Fruit fly (Drosophila melanogaster) whole organism, embryonic: ENCODE measurements around the gene brm.

Experiments
- Bdp1 ChIP-seq: fragments of 200-800 bp; sonication (Bioruptor generic); optimal IDR thresholded peaks from 3 replicates; lab custom pipeline; 2016; ENCODE audit warnings: missing biosample characterization, missing genetic modification characterization
- CG10431 ChIP-seq: fragments of 200-800 bp; sonication (Bioruptor generic); optimal IDR thresholded peaks from 3 replicates; lab custom pipeline; 2018; ENCODE audit warnings: missing biosample characterization, mild to moderate bottlenecking, missing genetic modification characterization
- CG11456 ChIP-seq: fragments of 200-800 bp; sonication (Bioruptor generic); IDR thresholded peaks from 3 replicates; pipeline ENCODE4 v1.3.6; 2022; ENCODE audit warnings: missing biosample characterization, missing genetic modification characterization
- CG11695 ChIP-seq: fragments of 200-800 bp; sonication (Bioruptor generic); IDR thresholded peaks from 3 replicates; pipeline ENCODE4 v1.3.6; 2022; ENCODE audit warnings: missing biosample characterization, missing genetic modification characterization
- CG12769 ChIP-seq: fragments of 200-800 bp; sonication (Bioruptor generic); optimal IDR thresholded peaks from 2 replicates; lab custom pipeline; 2019; ENCODE audit warnings: missing biosample characterization, mild to moderate bottlenecking, missing genetic modification characterization, moderate library complexity
- CG13296 ChIP-seq: fragments of 200-800 bp; sonication (Bioruptor generic); optimal IDR thresholded peaks from 3 replicates; lab custom pipeline; 2018; ENCODE audit warnings: missing biosample characterization, mild to moderate bottlenecking, missing genetic modification characterization
- CG15073 ChIP-seq: fragments of 200-800 bp; sonication (Bioruptor generic); optimal IDR thresholded peaks from 2 replicates; lab custom pipeline; 2016; ENCODE audit warnings: missing biosample characterization, missing genetic modification characterization
- CG17361 ChIP-seq: fragments of 200-800 bp; sonication (Bioruptor generic); IDR thresholded peaks from 3 replicates; pipeline ENCODE4 v1.3.6; 2022; ENCODE audit warnings: missing biosample characterization, missing genetic modification characterization
- CG18619 ChIP-seq: fragments of 200-800 bp; sonication (Bioruptor generic); optimal IDR thresholded peaks from 3 replicates; lab custom pipeline; 2017; ENCODE audit warnings: missing biosample characterization, mild to moderate bottlenecking, missing genetic modification characterization
- CG18764 ChIP-seq: fragments of 200-800 bp; sonication (Bioruptor generic); optimal IDR thresholded peaks from 3 replicates; lab custom pipeline; 2016; ENCODE audit warnings: missing biosample characterization, missing genetic modification characterization
- CG2116 ChIP-seq: fragments of 200-800 bp; sonication (Bioruptor generic); optimal IDR thresholded peaks from 3 replicates; lab custom pipeline; 2018; ENCODE audit warnings: missing biosample characterization, mild to moderate bottlenecking, missing genetic modification characterization
- CG30431 ChIP-seq: fragments of 200-800 bp; sonication (Bioruptor generic); optimal IDR thresholded peaks from 2 replicates; lab custom pipeline; 2017; ENCODE audit warnings: missing biosample characterization, missing genetic modification characterization
- CG4360 ChIP-seq: fragments of 200-800 bp; sonication (Bioruptor generic); IDR thresholded peaks from 2 replicates; pipeline ENCODE4 v1.3.6; 2022; ENCODE audit warnings: missing biosample characterization, missing genetic modification characterization
- CG5245 ChIP-seq: fragments of 200-800 bp; sonication (Bioruptor generic); optimal IDR thresholded peaks from 3 replicates; lab custom pipeline; 2016; ENCODE audit warnings: missing biosample characterization, missing genetic modification characterization
- CG6175 ChIP-seq: fragments of 200-800 bp; sonication (Bioruptor generic); IDR thresholded peaks from 3 replicates; pipeline ENCODE4 v1.3.6; 2022; ENCODE audit warnings: missing biosample characterization, missing genetic modification characterization
- CG8765 ChIP-seq: fragments of 200-800 bp; sonication (Bioruptor generic); IDR thresholded peaks from 2 replicates; pipeline ENCODE4 v1.3.6; 2022; ENCODE audit warnings: missing biosample characterization, missing genetic modification characterization
- Dad ChIP-seq: fragments of 200-800 bp; sonication (Bioruptor generic); optimal IDR thresholded peaks from 3 replicates; lab custom pipeline; 2016; ENCODE audit warnings: missing biosample characterization, missing genetic modification characterization
- Ets65A ChIP-seq: fragments of 200-800 bp; sonication (Bioruptor generic); peaks from one replicate; lab custom pipeline; 2016; ENCODE audit warnings: missing biosample characterization, missing genetic modification characterization
- Fer2 ChIP-seq: fragments of 200-800 bp; sonication (Bioruptor generic); optimal IDR thresholded peaks from 2 replicates; lab custom pipeline; 2018; ENCODE audit warnings: missing biosample characterization, mild to moderate bottlenecking, missing genetic modification characterization, moderate library complexity
- MTF-1 ChIP-seq: fragments of 200-800 bp; sonication (Bioruptor generic); optimal IDR thresholded peaks from 2 replicates; lab custom pipeline; 2018; ENCODE audit warnings: missing biosample characterization, mild to moderate bottlenecking, missing genetic modification characterization, borderline replicate concordance
- NC2α ChIP-seq: fragments of 200-800 bp; sonication (Bioruptor generic); optimal IDR thresholded peaks from 2 replicates; lab custom pipeline; 2016; ENCODE audit warnings: missing biosample characterization, missing genetic modification characterization
- Oaz ChIP-seq: fragments of 200-800 bp; sonication (Bioruptor generic); IDR thresholded peaks from 2 replicates; pipeline ENCODE4 v1.3.6; 2022; ENCODE audit warnings: missing biosample characterization, missing genetic modification characterization
- bcd ChIP-seq: fragments of 200-800 bp; sonication (Bioruptor generic); optimal IDR thresholded peaks from 2 replicates; lab custom pipeline; 2017; ENCODE audit warnings: missing biosample characterization, mild to moderate bottlenecking, missing genetic modification characterization
- bigmax ChIP-seq: fragments of 200-800 bp; sonication (Bioruptor generic); optimal IDR thresholded peaks from 2 replicates; lab custom pipeline; 2018; ENCODE audit warnings: missing biosample characterization, mild to moderate bottlenecking, missing genetic modification characterization
- bowl ChIP-seq: fragments of 200-800 bp; sonication (Bioruptor generic); IDR thresholded peaks from 2 replicates; pipeline ENCODE4 v1.3.6; 2022; ENCODE audit warnings: missing biosample characterization, missing genetic modification characterization
- bsh ChIP-seq, 2 experiments: fragments of 200-800 bp; sonication (Bioruptor generic); optimal IDR thresholded peaks; 2 replicates each; lab custom pipeline; 2017 to 2018; ENCODE audit warnings: mild to moderate bottlenecking in 2 of 2, missing biosample characterization in 2 of 2, missing genetic modification characterization in 2 of 2, moderate library complexity in 1 of 2
- ci ChIP-seq: fragments of 200-800 bp; sonication (Bioruptor generic); IDR thresholded peaks from 3 replicates; pipeline ENCODE4 v1.3.6; 2022; ENCODE audit warnings: missing biosample characterization, missing genetic modification characterization
- dati ChIP-seq: fragments of 200-800 bp; sonication (Bioruptor generic); IDR thresholded peaks from 2 replicates; pipeline ENCODE4 v1.3.6; 2022; ENCODE audit warnings: missing biosample characterization, missing genetic modification characterization
- dmrt11E ChIP-seq: fragments of 200-800 bp; sonication (Bioruptor generic); optimal IDR thresholded peaks from 3 replicates; lab custom pipeline; 2018; ENCODE audit warnings: missing biosample characterization, mild to moderate bottlenecking, missing genetic modification characterization, moderate library complexity
- esg ChIP-seq: fragments of 200-800 bp; sonication (Bioruptor generic); conservative IDR thresholded peaks from 2 replicates; pipeline ENCODE4 v1.3.6; 2022; ENCODE audit warnings: missing biosample characterization, missing genetic modification characterization
- fd3F ChIP-seq: fragments of 200-800 bp; sonication (Bioruptor generic); optimal IDR thresholded peaks from 2 replicates; lab custom pipeline; 2018; ENCODE audit warnings: missing biosample characterization, mild to moderate bottlenecking, missing genetic modification characterization, moderate library complexity
- gfzf ChIP-seq: fragments of 200-800 bp; sonication (Bioruptor generic); optimal IDR thresholded peaks from 2 replicates; lab custom pipeline; 2016; ENCODE audit warnings: missing biosample characterization, mild to moderate bottlenecking, missing genetic modification characterization, moderate library complexity
- gt ChIP-seq: fragments of 200-800 bp; sonication (Bioruptor generic); IDR thresholded peaks from 2 replicates; pipeline ENCODE4 v1.3.6; 2022; ENCODE audit warnings: missing biosample characterization, missing genetic modification characterization
- ham ChIP-seq: fragments of 200-800 bp; sonication (Bioruptor generic); IDR thresholded peaks from 2 replicates; pipeline ENCODE4 v1.3.6; 2022; ENCODE audit warnings: missing biosample characterization, missing genetic modification characterization
- hkb ChIP-seq, 2 experiments: fragments of 200-800 bp in 1 of 2; fragments of >200 bp in 1 of 2; sonication (Bioruptor generic) in 1 of 2; IDR thresholded peaks in 1 of 2; optimal IDR thresholded peaks in 1 of 2; 2 replicates each; pipeline versions ENCODE4 v1.3.6 to Lab custom; 2017 to 2022; ENCODE audit warnings: missing biosample characterization in 1 of 2, missing genetic modification characterization in 1 of 2
- inv ChIP-seq: fragments of 200-800 bp; sonication (Bioruptor generic); IDR thresholded peaks from 2 replicates; pipeline ENCODE4 v1.3.6; 2022; ENCODE audit warnings: missing biosample characterization, missing genetic modification characterization; ENCODE audit not compliant: partially characterized antibody
- kni ChIP-seq: fragments of 200-800 bp; sonication (Bioruptor generic); optimal IDR thresholded peaks from 3 replicates; lab custom pipeline; 2017; ENCODE audit warnings: mild to moderate bottlenecking, missing biosample characterization, missing genetic modification reagents, missing genetic modification characterization
- lola ChIP-seq, 3 experiments: fragments of >200 bp in 2 of 3; fragments of 200-800 bp in 1 of 3; sonication (Bioruptor generic) in 1 of 3; optimal IDR thresholded peaks; 2 replicates each; lab custom pipeline; 2017 to 2019; ENCODE audit warnings: missing biosample characterization in 3 of 3, missing genetic modification characterization in 3 of 3, mild to moderate bottlenecking in 1 of 3, moderate library complexity in 1 of 3
- mam ChIP-seq: fragments of 200-800 bp; sonication (Bioruptor generic); optimal IDR thresholded peaks from 3 replicates; lab custom pipeline; 2016; ENCODE audit warnings: missing biosample characterization, missing genetic modification characterization
- nau ChIP-seq: fragments of 200-800 bp; sonication (Bioruptor generic); optimal IDR thresholded peaks from 3 replicates; lab custom pipeline; 2017; ENCODE audit warnings: missing biosample characterization, mild to moderate bottlenecking, missing genetic modification characterization, missing genetic modification reagents
- nerfin-1 ChIP-seq: fragments of 200-800 bp; sonication (Bioruptor generic); optimal IDR thresholded peaks from 3 replicates; lab custom pipeline; 2019; ENCODE audit warnings: missing biosample characterization, mild to moderate bottlenecking, missing genetic modification characterization, moderate library complexity
- pan ChIP-seq, 4 experiments: fragments of >200 bp in 3 of 4; fragments of 200-800 bp in 1 of 4; sonication (Bioruptor generic) in 1 of 4; optimal IDR thresholded peaks in 3 of 4; IDR thresholded peaks in 1 of 4; 2 replicates each; pipeline versions ENCODE4 v1.3.6 to Lab custom; 2017 to 2022; ENCODE audit warnings: missing biosample characterization in 2 of 4, missing genetic modification characterization in 2 of 4, mixed read lengths in 1 of 4
- run ChIP-seq: fragments of 200-800 bp; sonication (Bioruptor generic); optimal IDR thresholded peaks from 3 replicates; lab custom pipeline; 2018; ENCODE audit warnings: missing biosample characterization, mild to moderate bottlenecking, missing genetic modification characterization
- sc ChIP-seq, 3 experiments: fragments of >200 bp in 2 of 3; fragments of 200-800 bp in 1 of 3; sonication (Bioruptor generic) in 1 of 3; optimal IDR thresholded peaks; 2 replicates in 2 of 3; 3 replicates in 1 of 3; lab custom pipeline; 2017; ENCODE audit warnings: mild to moderate bottlenecking in 1 of 3, missing biosample characterization in 1 of 3, missing genetic modification characterization in 1 of 3, missing genetic modification reagents in 1 of 3
- so ChIP-seq: fragments of 200-800 bp; sonication (Bioruptor generic); IDR thresholded peaks from 3 replicates; pipeline ENCODE4 v1.3.6; 2022; ENCODE audit warnings: missing biosample characterization, missing genetic modification characterization
- sqz ChIP-seq: fragments of 200-800 bp; sonication (Bioruptor generic); optimal IDR thresholded peaks from 3 replicates; lab custom pipeline; 2018; ENCODE audit warnings: missing biosample characterization, mild to moderate bottlenecking, missing genetic modification characterization
- trem ChIP-seq: fragments of 200-800 bp; optimal IDR thresholded peaks from 3 replicates; lab custom pipeline; 2019; ENCODE audit warnings: missing biosample characterization, mild to moderate bottlenecking, missing genetic modification characterization, moderate library complexity

Gene brm

DNA sequence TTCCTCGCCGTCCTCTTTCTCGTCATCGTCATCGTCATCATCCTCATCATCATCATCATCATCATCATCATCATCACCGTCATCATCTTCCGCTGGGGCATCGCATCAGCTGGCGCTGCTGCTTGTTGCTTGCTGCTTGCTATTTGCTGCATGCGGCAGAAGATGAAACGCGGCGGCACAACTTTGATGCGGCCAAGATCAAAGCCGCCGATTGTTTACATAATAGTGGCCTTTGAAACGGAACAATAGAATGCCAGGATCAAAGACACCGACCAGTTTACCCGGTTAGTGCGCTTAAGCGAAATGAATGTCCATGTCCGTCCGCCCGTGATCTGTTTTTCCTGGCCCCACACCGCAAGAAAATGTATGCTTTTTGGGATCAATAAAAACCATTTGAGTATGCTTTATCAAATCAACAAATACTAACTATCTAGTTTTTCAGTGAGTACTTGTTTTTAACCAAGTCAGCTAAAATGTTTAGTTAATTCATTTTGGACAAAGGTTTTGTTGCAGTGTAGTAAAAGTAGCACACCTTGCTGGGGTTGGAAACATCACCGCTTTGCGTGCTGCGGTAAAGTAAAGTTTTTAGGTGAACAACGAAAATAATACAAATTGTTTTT lies 38.5 kb upstream of the brm start (continued):
- peak; percentile 73 for TF ChIP-seq ci (GFP tag; lab: Robert Waterston, UW)
- peak; percentile 70 for TF ChIP-seq CG17361
- TF ChIP-seq bigmax, result no peak
- peak; percentile 2 for TF ChIP-seq sqz (GFP tag; lab: Kevin White, UChicago)
- peak; percentile 29; the same call in 1 of the 2 replicates for TF ChIP-seq esg
- peak; percentile 13 for TF ChIP-seq Dad (GFP tag; lab: Kevin White, UChicago)
- TF ChIP-seq Bdp1 (GFP tag; lab: Kevin White, UChicago), result peak; percentile 30
- TF ChIP-seq fd3F, result no peak
- peak; percentile 1 for TF ChIP-seq mam
- peak; percentile 12 for TF ChIP-seq CG2116 (GFP tag; lab: Kevin White, UChicago)
- no peak for TF ChIP-seq run
- TF ChIP-seq CG8765 (GFP tag; lab: Robert Waterston, UW), result peak; percentile 84
- TF ChIP-seq ham (GFP tag; lab: Robert Waterston, UW), result no peak
- TF ChIP-seq trem (tag; lab: Kevin White, UChicago), result peak; percentile 60
- no peak for TF ChIP-seq CG11695
- no peak for TF ChIP-seq so
- TF ChIP-seq CG10431, result no peak
- no peak for TF ChIP-seq hkb (optimal IDR thresholded peaks at IDR 0.05; lab: Kevin White, UChicago)
- 0 out of 2 replicates have a peak, but pooled peaks have one; percentile 43 for TF ChIP-seq hkb (GFP tag; IDR thresholded peaks at IDR 0.05; lab: Robert Waterston, UW)
- peak in 1 of 2 experiments; percentile 74 for TF ChIP-seq bsh (GFP tag; optimal IDR thresholded peaks at IDR 0.05; lab: Kevin White, UChicago)
- peak; percentile 39 for TF ChIP-seq kni (GFP tag; lab: Kevin White, UChicago)
- peak; percentile 41 for TF ChIP-seq CG15073 (GFP tag; lab: Kevin White, UChicago)
- TF ChIP-seq gfzf (GFP tag; lab: Kevin White, UChicago), result no peak
- no peak for TF ChIP-seq nau (GFP tag; lab: Kevin White, UChicago)
- no peak for TF ChIP-seq bowl (GFP tag; lab: Robert Waterston, UW)

DNA sequence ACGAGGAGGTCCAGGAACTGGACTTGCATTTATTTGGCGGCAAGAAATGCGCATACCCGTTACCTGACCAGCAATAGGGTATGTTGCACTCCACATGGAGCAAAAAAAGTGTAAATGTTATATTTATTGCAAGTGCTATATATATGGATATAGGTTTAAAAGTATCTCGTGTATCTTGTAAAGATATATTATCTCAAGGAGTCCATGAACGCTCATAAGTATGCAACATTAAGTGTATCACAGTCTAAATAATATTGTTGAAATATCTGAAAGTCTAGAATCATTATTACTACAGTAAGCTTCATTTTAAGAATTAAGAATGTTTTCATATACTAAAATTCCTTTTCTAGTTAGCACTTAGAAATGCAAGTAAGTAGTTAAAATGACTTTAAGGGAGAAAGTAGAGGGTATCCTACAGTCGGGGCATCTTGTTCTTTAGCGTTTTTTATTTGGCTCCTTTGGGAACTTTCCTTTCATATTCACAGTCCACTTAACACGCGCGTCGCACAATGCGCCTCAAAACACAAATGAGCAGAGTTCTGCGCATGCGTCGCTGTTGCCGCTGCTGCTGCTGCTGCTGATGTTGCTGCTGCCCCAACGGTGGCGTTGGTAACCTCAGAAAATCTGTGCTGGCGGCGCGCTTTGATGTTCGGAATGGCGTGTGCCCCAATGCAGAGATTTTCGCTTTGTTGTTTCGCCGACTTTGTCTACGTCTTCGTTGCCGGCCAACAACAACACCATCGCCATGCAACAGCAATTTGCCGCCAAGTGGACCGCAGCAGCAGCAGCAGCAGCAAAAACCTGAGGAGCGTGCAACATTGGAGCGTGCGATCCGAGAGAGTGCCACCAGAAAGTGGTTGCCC lies 36.7 kb upstream of the brm start:
- TF ChIP-seq NC2α (no peak), inv (no peak), CG18764 (GFP tag; lab: Kevin White, UChicago) (no peak), Oaz (GFP tag; lab: Robert Waterston, UW) (peak; percentile 28; the same call in 1 of the 2 replicates), gt (no peak), CG5245 (GFP tag; lab: Kevin White, UChicago) (no peak), CG18619 (GFP tag; lab: Kevin White, UChicago) (no peak), CG30431 (GFP tag; lab: Kevin White, UChicago) (no peak), CG12769 (tag; lab: Kevin White, UChicago) (no peak), CG13296 (no peak), MTF-1 (GFP tag; lab: Kevin White, UChicago) (no peak), CG11456 (GFP tag; lab: Robert Waterston, UW) (0 out of 3 replicates have a peak, but pooled peaks have one; percentile 59), lola (GFP tag; optimal IDR thresholded peaks at IDR 0.05; lab: Kevin White, UChicago) (peak in 1 of 3 experiments; percentile 8), CG4360 (GFP tag; lab: Robert Waterston, UW) (peak; percentile 60), dmrt11E (tag; lab: Kevin White, UChicago) (peak; percentile 11), Ets65A (GFP tag; lab: Kevin White, UChicago) (peak; percentile 86), pan (optimal IDR thresholded peaks at IDR 0.05; lab: Kevin White, UChicago) (peak in 1 of 2 experiments; percentile 65), pan (GFP tag; optimal IDR thresholded peaks at IDR 0.05 in 1 of 2, IDR thresholded peaks at IDR 0.05 in 1 of 2) (peak in 1 of 2 experiments; percentile 66), sc (optimal IDR thresholded peaks at IDR 0.05; lab: Kevin White, UChicago) (no peak), sc (GFP tag; optimal IDR thresholded peaks at IDR 0.05; lab: Kevin White, UChicago) (no peak), Fer2 (tag; lab: Kevin White, UChicago) (no peak), nerfin-1 (no peak), bcd (GFP tag; lab: Kevin White, UChicago) (no peak), CG6175 (GFP tag; lab: Robert Waterston, UW) (0 out of 3 replicates have a peak, but pooled peaks have one; percentile 23), dati (GFP tag; lab: Robert Waterston, UW) (no peak)
